Worm (Caenorhabditis elegans) whole organism, mixed stage, embryonic: ENCODE data around the gene Y102A5C.2.

ENCODE experiments used
- M03D4.4 ChIP-seq: sonication (generic microtip); optimal IDR thresholded peaks from 2 replicates; lab custom pipeline; 2017; ENCODE audit warnings: mild to moderate bottlenecking, missing genetic modification characterization, missing compliant biosample characterization
- bed-3 ChIP-seq: fragments of 200-800 bp; sonication (Bioruptor generic); optimal IDR thresholded peaks from 3 replicates; lab custom pipeline; 2018; ENCODE audit warnings: mild to moderate bottlenecking, missing genetic modification characterization, moderate library complexity, missing compliant biosample characterization
- blmp-1 ChIP-seq: fragments of 150-350 bp; optimal IDR thresholded peaks from 2 replicates; lab custom pipeline; 2014; ENCODE audit warnings: missing biosample characterization, missing genetic modification characterization
- ceh-39 ChIP-seq: fragments of 150-350 bp; optimal IDR thresholded peaks from 2 replicates; lab custom pipeline; 2014; ENCODE audit warnings: missing biosample characterization, missing genetic modification characterization
- ceh-43 ChIP-seq: fragments of 200-800 bp; sonication (Bioruptor generic); optimal IDR thresholded peaks from 2 replicates; lab custom pipeline; 2018; ENCODE audit warnings: mild to moderate bottlenecking, missing genetic modification characterization, moderate library complexity, missing compliant biosample characterization
- ceh-83 ChIP-seq: fragments of 200-800 bp; sonication (Bioruptor generic); optimal IDR thresholded peaks from 2 replicates; lab custom pipeline; 2018; ENCODE audit warnings: mild to moderate bottlenecking, missing genetic modification characterization, missing compliant biosample characterization
- ces-1 ChIP-seq: fragments of 150-350 bp; optimal IDR thresholded peaks from 2 replicates; lab custom pipeline; 2014; ENCODE audit warnings: missing biosample characterization, missing genetic modification reagents, missing genetic modification characterization
- cnd-1 ChIP-seq: fragments of 200-800 bp; sonication (Bioruptor generic); optimal IDR thresholded peaks from 2 replicates; lab custom pipeline; 2018; ENCODE audit warnings: mild to moderate bottlenecking, missing genetic modification characterization, missing compliant biosample characterization
- drap-1 ChIP-seq: fragments of 200-800 bp; sonication (Bioruptor generic); optimal IDR thresholded peaks from 3 replicates; lab custom pipeline; 2018; ENCODE audit warnings: mild to moderate bottlenecking, missing genetic modification characterization, missing compliant biosample characterization
- elt-1 ChIP-seq: sonication (generic microtip); optimal IDR thresholded peaks from 2 replicates; lab custom pipeline; 2017; ENCODE audit warnings: missing genetic modification characterization, mild to moderate bottlenecking, missing compliant biosample characterization, antibody characterized with exemption, moderate library complexity, borderline replicate concordance; ENCODE audit not compliant: insufficient read depth
- elt-3 ChIP-seq: fragments of 150-350 bp; optimal IDR thresholded peaks from 2 replicates; lab custom pipeline; 2014; ENCODE audit warnings: missing biosample characterization, missing genetic modification characterization
- flh-1 ChIP-seq: fragments of 200-800 bp; sonication (Bioruptor generic); optimal IDR thresholded peaks from 2 replicates; lab custom pipeline; 2018; ENCODE audit warnings: mild to moderate bottlenecking, missing genetic modification characterization, moderate library complexity, missing compliant biosample characterization
- ham-2 ChIP-seq: fragments of 200-800 bp; sonication (Bioruptor generic); optimal IDR thresholded peaks from 2 replicates; lab custom pipeline; 2018; ENCODE audit warnings: mild to moderate bottlenecking, missing genetic modification characterization, missing compliant biosample characterization
- hlh-1 ChIP-seq: fragments of 150-350 bp; optimal IDR thresholded peaks from 2 replicates; lab custom pipeline; 2014; ENCODE audit warnings: missing biosample characterization, missing genetic modification reagents, missing genetic modification characterization
- lin-13 ChIP-seq: fragments of 150-350 bp; optimal IDR thresholded peaks from 2 replicates; lab custom pipeline; 2014; ENCODE audit warnings: missing biosample characterization, missing genetic modification characterization
- lin-32 ChIP-seq: fragments of 200-800 bp; sonication (Bioruptor generic); optimal IDR thresholded peaks from 2 replicates; lab custom pipeline; 2018; ENCODE audit warnings: mild to moderate bottlenecking, missing genetic modification characterization, missing compliant biosample characterization
- lsy-2 ChIP-seq: fragments of 150-350 bp; optimal IDR thresholded peaks from 2 replicates; lab custom pipeline; 2014; ENCODE audit warnings: missing biosample characterization, missing genetic modification characterization
- mab-5 ChIP-seq: fragments of 150-350 bp; optimal IDR thresholded peaks from 2 replicates; lab custom pipeline; 2014; ENCODE audit warnings: missing biosample characterization, missing genetic modification characterization
- mep-1 ChIP-seq: fragments of 150-350 bp; optimal IDR thresholded peaks from 2 replicates; lab custom pipeline; 2017; ENCODE audit warnings: missing biosample characterization, missing genetic modification reagents, missing genetic modification characterization, inconsistent platforms
- mls-2 ChIP-seq: sonication (generic microtip); optimal IDR thresholded peaks from 2 replicates; lab custom pipeline; 2016; ENCODE audit warnings: mild to moderate bottlenecking, missing genetic modification characterization, moderate library complexity, missing compliant biosample characterization
- nhr-12 ChIP-seq: fragments of 150-350 bp; optimal IDR thresholded peaks from 2 replicates; lab custom pipeline; 2014; ENCODE audit warnings: missing biosample characterization, missing genetic modification characterization
- nhr-2 ChIP-seq: fragments of 150-350 bp; optimal IDR thresholded peaks from 2 replicates; lab custom pipeline; 2014; ENCODE audit warnings: missing biosample characterization, missing genetic modification characterization
- nhr-237 ChIP-seq: fragments of 150-350 bp; optimal IDR thresholded peaks from 2 replicates; lab custom pipeline; 2014; ENCODE audit warnings: missing biosample characterization, missing genetic modification characterization
- nhr-28 ChIP-seq: fragments of 150-350 bp; optimal IDR thresholded peaks from 2 replicates; lab custom pipeline; 2014; ENCODE audit warnings: missing biosample characterization, missing genetic modification characterization
- nhr-76 ChIP-seq: sonication (generic microtip); optimal IDR thresholded peaks from 2 replicates; lab custom pipeline; 2017; ENCODE audit warnings: missing biosample characterization, missing genetic modification characterization
- pha-4 ChIP-seq: fragments of 150-350 bp; optimal IDR thresholded peaks from 2 replicates; lab custom pipeline; 2018; ENCODE audit warnings: missing biosample characterization, missing genetic modification reagents, missing genetic modification characterization
- sem-2 ChIP-seq: fragments of 200-800 bp; sonication (Bioruptor generic); optimal IDR thresholded peaks from 2 replicates; lab custom pipeline; 2018; ENCODE audit warnings: mild to moderate bottlenecking, missing genetic modification characterization, missing compliant biosample characterization
- snpc-4 ChIP-seq: fragments of 150-350 bp; optimal IDR thresholded peaks from 2 replicates; lab custom pipeline; 2014; ENCODE audit warnings: missing biosample characterization, missing genetic modification characterization
- sptf-1 ChIP-seq: sonication (generic microtip); optimal IDR thresholded peaks from 2 replicates; lab custom pipeline; 2017; ENCODE audit warnings: mild to moderate bottlenecking, missing genetic modification characterization, moderate library complexity, missing compliant biosample characterization
- unc-39 ChIP-seq: fragments of 150-350 bp; optimal IDR thresholded peaks from 2 replicates; lab custom pipeline; 2014; ENCODE audit warnings: missing biosample characterization, missing genetic modification characterization
- unc-62 ChIP-seq: fragments of 150-350 bp; optimal IDR thresholded peaks from 2 replicates; lab custom pipeline; 2014; ENCODE audit warnings: missing biosample characterization, missing genetic modification reagents, missing genetic modification characterization
- zip-8 ChIP-seq: fragments of 150-350 bp; optimal IDR thresholded peaks from 2 replicates; lab custom pipeline; 2014; ENCODE audit warnings: missing biosample characterization, missing genetic modification characterization
- ztf-11 ChIP-seq: fragments of 150-350 bp; optimal IDR thresholded peaks from 2 replicates; lab custom pipeline; 2014; ENCODE audit warnings: missing biosample characterization, missing genetic modification characterization

The Y102A5C.2 gene

DNA sequence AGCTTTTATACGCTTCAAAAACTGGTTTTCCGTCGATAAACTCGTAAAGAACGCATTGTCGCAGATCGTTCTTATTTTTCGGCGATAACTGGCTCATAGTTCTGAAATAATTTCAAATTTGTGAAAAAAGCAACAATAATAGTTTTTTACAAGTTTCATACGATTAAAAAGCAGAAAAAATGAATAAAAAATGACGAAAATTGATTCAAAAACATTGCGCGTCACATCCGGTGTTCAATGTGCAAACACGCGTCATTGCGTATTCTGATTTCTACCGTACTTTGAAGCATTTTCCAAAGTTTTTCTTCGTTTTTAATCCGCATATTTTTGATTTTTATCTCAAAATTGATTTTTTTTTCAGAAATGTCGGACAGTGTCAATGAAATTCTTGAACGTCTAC, at the start of gene Y102A5C.2, which contains the start of gene fbxa-206:
TSS of gene Y102A5C.2 (plus strand) at position 354 of the 400 bp plus-strand sequence.
TSS of gene fbxa-206 (minus strand) at position 101 of the 400 bp plus-strand sequence.
- TF ChIP-seq cnd-1 (tag; lab: Kevin White, UChicago) (no peak), nhr-2 (tag; lab: Kevin White, UChicago) (no peak), blmp-1 (tag; lab: Kevin White, UChicago) (no peak), bed-3 (GFP tag; lab: Kevin White, UChicago) (no peak), flh-1 (no peak), snpc-4 (tag; lab: Kevin White, UChicago) (no peak), ceh-39 (tag; lab: Kevin White, UChicago) (no peak), sem-2 (GFP tag; lab: Kevin White, UChicago) (no peak), lin-32 (GFP tag; lab: Kevin White, UChicago) (no peak), lsy-2 (tag; lab: Kevin White, UChicago) (no peak), M03D4.4 (tag; lab: Kevin White, UChicago) (no peak), ztf-11 (tag; lab: Kevin White, UChicago) (no peak), unc-39 (tag; lab: Kevin White, UChicago) (no peak), nhr-76 (no peak), elt-3 (no peak), sptf-1 (no peak), nhr-237 (tag; lab: Kevin White, UChicago) (no peak), pha-4 (tag; lab: Kevin White, UChicago) (no peak), lin-13 (tag; lab: Kevin White, UChicago) (no peak)

ce11 chrV:16869740-16870139, 48.8 kb upstream of the Y102A5C.2 start, which contains the start of gene clec-33:
Gene clec-33, minus strand, starts transcription at chrV:16869840.
- no peak for TF ChIP-seq ham-2
- TF ChIP-seq sptf-1, result no peak
- no peak for TF ChIP-seq nhr-28 (tag; lab: Kevin White, UChicago)
- no peak for TF ChIP-seq zip-8 (tag; lab: Kevin White, UChicago)
- no peak for TF ChIP-seq cnd-1 (tag; lab: Kevin White, UChicago)
- no peak for TF ChIP-seq unc-39 (tag; lab: Kevin White, UChicago)
- TF ChIP-seq ceh-39 (tag; lab: Kevin White, UChicago), result no peak
- TF ChIP-seq flh-1, result no peak
- TF ChIP-seq sem-2 (GFP tag; lab: Kevin White, UChicago), result no peak
- no peak for TF ChIP-seq hlh-1 (tag; lab: Kevin White, UChicago)
- no peak for TF ChIP-seq nhr-237 (tag; lab: Kevin White, UChicago)

DNA sequence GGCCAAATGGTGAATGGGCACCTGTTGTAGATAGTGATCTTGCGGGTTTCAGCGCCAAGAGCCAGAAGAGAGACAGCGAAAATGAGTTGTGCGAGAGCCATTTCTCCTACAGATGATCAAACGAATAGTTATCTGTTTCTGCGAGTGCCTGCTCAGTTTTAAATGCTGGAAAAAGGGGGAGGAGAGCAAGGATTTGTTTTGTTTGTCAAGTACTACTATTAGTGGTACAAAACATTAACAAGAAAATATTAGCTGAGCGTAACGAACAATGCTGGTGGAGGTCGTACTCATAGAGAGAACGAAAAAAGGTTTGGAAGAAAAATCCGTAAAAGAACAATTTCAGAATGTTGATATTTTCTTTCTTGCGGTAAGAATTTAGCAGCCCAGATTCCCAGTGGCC, 47.1 kb upstream of the Y102A5C.2 start, which contains the start of gene thn-4:
TSS of gene thn-4 (minus strand) at position 101 of the 400 bp plus-strand sequence.
- no peak for TF ChIP-seq nhr-28 (tag; lab: Kevin White, UChicago)
- TF ChIP-seq mls-2 (tag; lab: Kevin White, UChicago), result no peak
- no peak for TF ChIP-seq ces-1 (GFP tag; lab: Kevin White, UChicago)
- no peak for TF ChIP-seq blmp-1 (tag; lab: Kevin White, UChicago)
- no peak for TF ChIP-seq nhr-237 (tag; lab: Kevin White, UChicago)
- no peak for TF ChIP-seq drap-1 (GFP tag; lab: Kevin White, UChicago)
- TF ChIP-seq flh-1, result no peak
- TF ChIP-seq ceh-83, result no peak
- TF ChIP-seq lin-32 (GFP tag; lab: Kevin White, UChicago), result no peak
- TF ChIP-seq unc-62 (GFP tag; lab: Kevin White, UChicago), result no peak
- TF ChIP-seq ham-2, result no peak
- TF ChIP-seq M03D4.4 (tag; lab: Kevin White, UChicago), result no peak
- no peak for TF ChIP-seq cnd-1 (tag; lab: Kevin White, UChicago)
- no peak for TF ChIP-seq hlh-1 (tag; lab: Kevin White, UChicago)
- TF ChIP-seq sem-2 (GFP tag; lab: Kevin White, UChicago), result no peak

- TF ChIP-seq mep-1, result no peak
- TF ChIP-seq mab-5 (tag; lab: Kevin White, UChicago), result no peak
- no peak for TF ChIP-seq unc-39 (tag; lab: Kevin White, UChicago)
- TF ChIP-seq nhr-12 (tag; lab: Kevin White, UChicago), result no peak
- no peak for TF ChIP-seq bed-3 (GFP tag; lab: Kevin White, UChicago)
- TF ChIP-seq nhr-237 (tag; lab: Kevin White, UChicago), result no peak
- TF ChIP-seq elt-3, result no peak
- no peak for TF ChIP-seq lsy-2 (tag; lab: Kevin White, UChicago)
- no peak for TF ChIP-seq elt-1 (tag; lab: Kevin White, UChicago)
- no peak for TF ChIP-seq ceh-43 (GFP tag; lab: Kevin White, UChicago)
- no peak for TF ChIP-seq drap-1 (GFP tag; lab: Kevin White, UChicago)
- no peak for TF ChIP-seq unc-62 (GFP tag; lab: Kevin White, UChicago)
- TF ChIP-seq ztf-11 (tag; lab: Kevin White, UChicago), result no peak
- no peak for TF ChIP-seq ceh-39 (tag; lab: Kevin White, UChicago)
- TF ChIP-seq pha-4 (tag; lab: Kevin White, UChicago), result no peak
- no peak for TF ChIP-seq lin-13 (tag; lab: Kevin White, UChicago)
- TF ChIP-seq sptf-1, result no peak
These were observed 44.9 kb upstream of the Y102A5C.2 start, which contains the start of gene srw-23 for ce11 chrV:16873642-16874041. Gene srw-23, plus strand, starts transcription at chrV:16873942.
